Worm (Caenorhabditis elegans): ENCODE data around the gene fbxb-13.

- TF ChIP-seq T22C8.4 (GFP tag; IDR thresholded peaks at IDR 0.05) (no peak), flt-1 (GFP tag; IDR thresholded peaks at IDR 0.05) (no peak), ref-1 (GFP tag; conservative IDR thresholded peaks at IDR 0.05) (no peak), tab-1 (GFP tag; IDR thresholded peaks at IDR 0.05) (no peak), ztf-29 (GFP tag; IDR thresholded peaks at IDR 0.05) (no peak), cog-1 (tag; optimal IDR thresholded peaks at IDR 0.05) (no peak), med-1 (GFP tag; optimal IDR thresholded peaks at IDR 0.05; ENCODE audit: insufficient read depth) (no peak), ztf-23 (GFP tag; IDR thresholded peaks at IDR 0.05) (no peak), klf-2 (GFP tag; conservative IDR thresholded peaks at IDR 0.05) (no peak)
These were observed 26.5 kb upstream of the fbxb-13 start, which contains the start of gene F36H5.4 for ce11 chrII:1761564-1761963.

All from whole organism, midembryonic.